Fruit fly (Drosophila melanogaster) S2 (cell line): Measurements from ENCODE around the gene Ku80.

Experiments used
- CG8478 ChIP-seq: fragments of >200 bp; optimal IDR thresholded peaks from 2 replicates; lab custom pipeline; 2018
- CTCF ChIP-seq, 2 experiments: fragments of >200 bp; optimal IDR thresholded peaks; 2 replicates each; lab custom pipeline; 2018

DNA sequence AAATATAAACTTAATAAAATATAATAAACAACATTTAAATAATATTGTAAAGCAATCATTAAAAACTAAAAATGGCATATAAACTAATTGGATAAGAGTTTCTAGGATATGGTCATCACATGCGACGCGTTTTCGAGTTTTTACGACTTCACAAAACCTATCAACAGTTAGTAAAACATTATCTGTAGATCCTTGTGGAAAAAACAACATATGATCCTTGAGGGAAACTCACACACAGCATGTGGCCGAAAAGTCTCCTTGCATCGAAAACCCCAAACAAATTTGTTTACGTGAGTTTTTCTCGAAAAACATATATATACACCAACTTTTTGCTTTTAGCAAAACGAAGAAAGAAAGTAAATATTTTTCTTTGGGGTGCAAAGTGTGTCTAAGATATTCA is 30.0 kb downstream of the Ku80 start:
- TF ChIP-seq CG8478 (lab: Kevin White, UChicago) (no peak), CTCF (optimal IDR thresholded peaks at IDR 0.05; lab: Kevin White, UChicago) (no peak)
